Worm (Caenorhabditis elegans): Measurements from ENCODE around the gene K01A11.1.
A peak's percentile ranks its signal among the peaks of the same experiment; 100 is the strongest.

K01A11.1 gene

DNA sequence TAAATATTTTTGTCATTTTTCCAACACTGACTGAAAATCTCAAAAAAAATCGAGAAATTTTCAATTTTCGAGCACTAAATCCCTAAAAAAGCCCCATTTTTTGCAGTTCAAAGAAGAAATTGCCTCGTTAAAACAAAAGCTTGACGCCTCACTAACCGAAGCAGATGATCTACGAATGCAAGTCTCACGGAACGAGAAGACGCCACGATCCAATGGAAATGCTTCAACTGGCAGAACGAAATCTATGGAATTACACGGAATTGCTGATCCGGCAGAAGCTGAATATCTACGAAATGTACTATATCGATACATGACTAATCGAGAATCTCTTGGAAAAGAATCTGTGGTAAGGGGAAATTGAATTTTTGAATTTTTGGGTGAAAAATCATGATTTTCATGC, 7.4 kb downstream of the K01A11.1 start:
- TF ChIP-seq rnt-1 (tag; optimal IDR thresholded peaks at IDR 0.05) = peak; percentile 10
- peak; percentile 17 for TF ChIP-seq ref-2 (tag; optimal IDR thresholded peaks at IDR 0.05)
- peak; percentile 48 for TF ChIP-seq ceh-2 (tag; optimal IDR thresholded peaks at IDR 0.05)
- no peak for TF ChIP-seq hlh-13 (GFP tag; optimal IDR thresholded peaks at IDR 0.05)
- peak; percentile 72 for TF ChIP-seq ceh-31 (tag; optimal IDR thresholded peaks at IDR 0.05)
- TF ChIP-seq C08G9.2 (tag; optimal IDR thresholded peaks at IDR 0.05) = peak; percentile 54
- TF ChIP-seq ceh-34 (tag; optimal IDR thresholded peaks at IDR 0.05) = peak; percentile 17
- TF ChIP-seq lim-6 (tag; optimal IDR thresholded peaks at IDR 0.05) = peak; percentile 29
- TF ChIP-seq tbx-2 (tag; optimal IDR thresholded peaks at IDR 0.05) = peak; percentile 52
- TF ChIP-seq ttx-3 (tag; optimal IDR thresholded peaks at IDR 0.05) = no peak
- TF ChIP-seq ceh-14 (tag; optimal IDR thresholded peaks at IDR 0.05) = peak; percentile 7
- TF ChIP-seq sdc-2 (tag; optimal IDR thresholded peaks at IDR 0.05) = no peak
- TF ChIP-seq zip-5 (tag; optimal IDR thresholded peaks at IDR 0.05) = peak; percentile 36
- no peak for TF ChIP-seq fkh-10 (GFP tag; optimal IDR thresholded peaks at IDR 0.05)

DNA sequence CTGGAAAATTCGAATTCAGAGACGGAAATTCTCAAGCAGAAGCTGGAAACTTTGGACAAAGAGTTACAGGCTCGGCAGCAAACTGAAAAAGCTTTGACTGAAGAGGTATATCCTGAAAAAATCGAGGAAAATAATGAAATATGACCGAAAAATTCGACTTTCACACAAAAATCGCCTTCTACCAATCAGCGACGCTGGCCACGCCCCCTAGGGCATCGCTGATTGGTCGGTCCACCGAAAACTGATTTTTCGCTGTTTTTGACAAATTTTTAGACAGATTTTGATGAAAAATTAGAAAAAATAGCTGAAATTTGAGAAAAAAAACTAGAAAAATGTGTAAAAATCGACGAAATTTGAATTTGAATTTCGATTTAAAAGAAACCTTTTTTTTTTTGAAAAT, 12.4 kb downstream of the K01A11.1 start:
- TF ChIP-seq ceh-30 (tag; optimal IDR thresholded peaks at IDR 0.05) (no peak), nfya-1 (tag; optimal IDR thresholded peaks at IDR 0.05) (peak; percentile 98)

DNA sequence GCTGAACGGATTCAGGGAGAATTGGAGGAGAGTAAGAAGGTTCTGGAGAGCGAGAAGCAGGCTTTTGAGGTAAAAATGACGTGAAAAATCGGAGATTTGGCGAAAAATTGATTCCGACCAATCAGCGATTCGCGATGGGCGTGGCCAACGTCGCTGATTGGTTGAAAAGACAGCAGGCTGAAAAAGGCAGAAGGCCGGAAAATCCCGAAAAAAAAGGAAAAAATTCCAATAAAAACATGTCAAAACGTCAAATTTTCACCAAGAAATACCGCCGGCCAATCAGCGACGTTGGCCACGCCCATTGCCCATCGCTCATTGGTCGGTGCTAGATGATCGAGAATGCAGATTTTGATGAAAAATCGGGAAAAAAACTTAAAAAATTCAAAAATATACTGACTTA, 13.8 kb downstream of the K01A11.1 start:
- TF ChIP-seq nfya-1 (tag; optimal IDR thresholded peaks at IDR 0.05) (peak; percentile 82), rnt-1 (tag; optimal IDR thresholded peaks at IDR 0.05) (no peak), Y22D7AL.16 (tag; optimal IDR thresholded peaks at IDR 0.05) (no peak), fax-1 (tag; optimal IDR thresholded peaks at IDR 0.05) (no peak), mec-3 (tag; optimal IDR thresholded peaks at IDR 0.05; ENCODE audit: borderline replicate concordance) (no peak)

DNA sequence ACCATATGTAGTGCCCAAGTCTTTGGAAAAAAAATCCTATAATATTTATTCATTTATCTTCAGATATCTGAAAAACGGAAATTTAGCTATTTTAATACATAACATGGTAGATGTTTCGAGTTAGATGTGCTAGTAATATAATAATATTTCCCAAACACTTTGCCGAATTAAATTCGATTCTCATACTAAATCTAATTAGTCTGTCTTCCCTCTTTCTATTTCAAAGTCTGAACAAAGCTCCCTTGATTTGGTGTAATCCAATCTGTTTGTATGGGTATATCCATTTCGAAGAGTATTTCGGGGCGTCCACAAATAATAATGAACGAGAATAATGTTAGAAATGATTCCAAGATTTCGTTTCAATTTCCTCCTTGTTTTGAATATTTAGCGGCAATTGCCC, 16.9 kb downstream of the K01A11.1 start:
- TF ChIP-seq unc-42 (tag; optimal IDR thresholded peaks at IDR 0.05) (peak; percentile 97), ceh-31 (tag; optimal IDR thresholded peaks at IDR 0.05) (peak; percentile 29), pqm-1 (tag; optimal IDR thresholded peaks at IDR 0.05) (no peak), ama-1 (optimal IDR thresholded peaks at IDR 0.05) (no peak)

DNA sequence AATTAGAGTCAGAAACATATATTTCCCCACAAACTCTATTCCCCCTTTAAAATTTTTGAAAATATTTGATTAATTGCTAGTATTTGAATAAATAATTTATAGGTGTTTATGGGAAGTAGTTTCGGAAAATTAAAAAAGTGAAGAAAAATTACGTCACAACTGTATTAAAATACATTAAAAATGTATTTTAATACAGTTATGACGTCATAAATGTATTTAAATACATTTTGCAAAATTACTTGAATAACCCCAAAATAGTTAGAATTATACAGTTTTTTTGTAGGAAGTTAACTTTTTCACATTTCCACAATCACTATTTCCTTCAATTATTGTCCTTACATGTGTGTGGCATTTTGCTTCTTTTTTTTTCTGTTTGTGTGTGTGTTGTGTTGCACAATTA, 17.8 kb downstream of the K01A11.1 start:
- TF ChIP-seq ceh-31 (tag; optimal IDR thresholded peaks at IDR 0.05) = no peak

DNA sequence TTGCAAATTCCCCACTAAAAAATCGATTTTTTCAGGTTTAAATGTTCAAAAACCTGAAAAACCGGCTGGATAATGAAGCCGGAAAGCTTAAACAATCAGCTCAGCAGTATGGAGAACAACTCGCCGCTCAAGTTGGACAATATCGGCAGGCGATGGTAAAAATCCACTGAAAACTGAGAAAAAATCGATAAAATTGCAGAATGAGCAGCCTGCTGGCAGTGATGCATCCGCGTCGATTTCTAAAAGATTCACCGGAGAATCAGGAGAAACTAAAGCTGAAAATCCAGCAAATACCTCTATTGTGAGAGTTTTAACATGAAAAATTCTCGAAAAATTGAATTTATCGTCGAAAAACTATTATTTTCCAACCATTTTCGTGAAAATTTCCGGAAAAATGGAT, 25.8 kb downstream of the K01A11.1 start, which contains the start of gene golg-4:
golg-4 (plus strand) TSS at position 34 of the 400 bp plus-strand sequence.
- peak; percentile 12 for TF ChIP-seq ceh-48 (tag; optimal IDR thresholded peaks at IDR 0.05)
- TF ChIP-seq gmeb-2 (tag; optimal IDR thresholded peaks at IDR 0.05) = no peak

DNA sequence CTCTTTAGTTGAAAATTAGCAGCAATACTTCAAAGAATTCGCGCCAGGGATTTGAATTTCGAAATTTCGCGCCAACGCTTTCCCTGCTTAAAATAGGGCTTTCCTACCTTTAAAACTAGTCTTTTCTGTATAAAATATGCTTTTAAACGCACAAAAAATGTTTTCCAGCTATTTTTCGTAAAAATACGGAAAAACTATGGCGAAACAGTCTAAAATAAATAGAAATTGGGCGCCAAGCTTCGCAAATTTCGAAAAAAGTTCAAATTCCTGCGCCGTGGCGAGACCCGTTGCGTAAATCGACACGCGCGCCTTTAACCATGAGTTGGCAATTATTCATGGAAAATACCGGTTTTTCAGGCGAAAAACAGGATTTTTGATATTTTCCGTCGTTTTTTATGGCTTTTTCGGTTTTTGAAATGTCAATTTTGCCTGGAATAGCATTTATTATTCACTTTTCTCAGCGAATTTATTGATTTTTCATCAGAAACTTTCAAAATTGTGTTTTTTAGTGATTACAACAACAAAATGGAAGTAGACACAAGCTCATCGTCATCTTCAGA, 26.9 kb downstream of the K01A11.1 start, which contains the start of the genes npp-9 and F59A2.5:
npp-9 (minus strand) TSS at position 126 of the 560 bp plus-strand sequence.
F59A2.5 (plus strand) TSS at position 510 of the 560 bp plus-strand sequence.
- TF ChIP-seq unc-3 (GFP tag; conservative IDR thresholded peaks at IDR 0.05) (0 out of 2 replicates have a peak, but pooled peaks have one; percentile 6), unc-3 (tag; optimal IDR thresholded peaks at IDR 0.05) (no peak), fkh-6 (tag; optimal IDR thresholded peaks at IDR 0.05) (no peak), nfya-1 (tag; optimal IDR thresholded peaks at IDR 0.05) (peak; percentile 15), tbx-2 (tag; optimal IDR thresholded peaks at IDR 0.05) (peak; percentile 8)

DNA sequence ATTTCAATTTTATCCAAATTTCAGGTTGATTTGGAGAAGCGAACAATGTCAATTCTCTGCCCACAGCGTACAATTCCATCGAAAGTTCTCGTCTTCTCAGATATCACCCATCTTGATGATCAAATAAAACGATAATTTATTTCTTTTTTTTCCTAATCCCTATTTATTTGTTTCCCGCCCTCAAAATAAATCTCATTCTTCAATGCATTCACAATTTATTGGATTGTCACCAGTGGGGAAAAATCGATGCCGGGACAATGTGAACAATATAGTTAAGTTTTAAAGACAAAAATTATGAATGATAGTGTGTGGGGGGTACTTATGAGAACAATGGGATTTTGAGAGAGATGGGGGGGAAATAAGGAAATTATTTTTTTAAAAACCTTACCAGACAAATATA, 30.8 kb downstream of the K01A11.1 start:
- TF ChIP-seq madf-2 (tag; optimal IDR thresholded peaks at IDR 0.05) (no peak), pha-4 (tag; optimal IDR thresholded peaks at IDR 0.05) (no peak), F13H6.1 (tag; optimal IDR thresholded peaks at IDR 0.05) (no peak), unc-86 (tag; optimal IDR thresholded peaks at IDR 0.05) (no peak), ahr-1 (tag; optimal IDR thresholded peaks at IDR 0.05) (no peak), sdc-2 (tag; optimal IDR thresholded peaks at IDR 0.05) (no peak), lim-6 (tag; optimal IDR thresholded peaks at IDR 0.05) (no peak), sox-4 (tag; optimal IDR thresholded peaks at IDR 0.05) (no peak), pha-2 (tag; optimal IDR thresholded peaks at IDR 0.05) (no peak), C38D4.7 (GFP tag; optimal IDR thresholded peaks at IDR 0.05) (no peak), pat-9 (tag; optimal IDR thresholded peaks at IDR 0.05) (no peak), ceh-9 (tag; optimal IDR thresholded peaks at IDR 0.05) (no peak)
